Worm (Caenorhabditis elegans) whole organism, early embryonic: ENCODE results near the gene aqp-3.

Experiments
- flt-1 ChIP-seq: fragments of 200-800 bp; sonication (Bioruptor generic); IDR thresholded peaks from 2 replicates; pipeline ENCODE4 v1.3.6; 2022; ENCODE audit warnings: missing genetic modification characterization, missing compliant biosample characterization
- pes-1 ChIP-seq: fragments of 200-800 bp; sonication (Bioruptor generic); IDR thresholded peaks from 2 replicates; pipeline ENCODE4 v1.3.6; 2022; ENCODE audit warnings: missing genetic modification reagents, missing genetic modification characterization, missing compliant biosample characterization
- sea-1 ChIP-seq: fragments of 200-800 bp; sonication (Bioruptor generic); conservative IDR thresholded peaks from 2 replicates; pipeline ENCODE4 v1.3.6; 2022; ENCODE audit warnings: missing genetic modification characterization, missing compliant biosample characterization

- TF ChIP-seq sea-1 (GFP tag; lab: Robert Waterston, UW) (no peak), pes-1 (GFP tag; lab: Robert Waterston, UW) (no peak), flt-1 (no peak)
Observed at ce11 chrIV:10913081-10913480, 53.2 kb downstream of the aqp-3 start, which contains the start of gene ZK593.2.
